Fruit fly (Drosophila melanogaster) whole organism, prepupa: ENCODE results near the gene CrebA.

Experiments used
- CG11762 ChIP-seq: fragments of 200-800 bp; sonication (Bioruptor generic); optimal IDR thresholded peaks from 3 replicates; lab custom pipeline; 2016; ENCODE audit warnings: missing biosample characterization, missing genetic modification characterization; ENCODE audit not compliant: insufficient read depth
- CG15336 ChIP-seq: fragments of 200-800 bp; sonication (Bioruptor generic); IDR thresholded peaks from 2 replicates; pipeline ENCODE4 v1.3.6; 2022; ENCODE audit warnings: missing biosample characterization, missing genetic modification characterization
- CG16779 ChIP-seq: fragments of 200-800 bp; sonication (Bioruptor generic); optimal IDR thresholded peaks from 3 replicates; lab custom pipeline; 2017; ENCODE audit warnings: missing biosample characterization, mild to moderate bottlenecking, missing genetic modification characterization
- CG3032 ChIP-seq: fragments of 200-800 bp; optimal IDR thresholded peaks from 2 replicates; lab custom pipeline; 2019; ENCODE audit warnings: missing biosample characterization, mild to moderate bottlenecking, missing genetic modification characterization, moderate library complexity
- CG32006 ChIP-seq: fragments of 200-800 bp; sonication (Bioruptor generic); optimal IDR thresholded peaks from 3 replicates; lab custom pipeline; 2017; ENCODE audit warnings: missing biosample characterization, mild to moderate bottlenecking, missing genetic modification characterization
- CG6854 ChIP-seq: fragments of 200-800 bp; sonication (Bioruptor generic); optimal IDR thresholded peaks from 2 replicates; lab custom pipeline; 2017; ENCODE audit warnings: missing biosample characterization, mild to moderate bottlenecking, missing genetic modification characterization
- Lpt ChIP-seq: fragments of 200-800 bp; sonication (Bioruptor generic); optimal IDR thresholded peaks from 3 replicates; lab custom pipeline; 2016; ENCODE audit warnings: missing biosample characterization, missing genetic modification characterization
- Met ChIP-seq: fragments of 200-800 bp; sonication (Bioruptor generic); optimal IDR thresholded peaks from 3 replicates; lab custom pipeline; 2016; ENCODE audit warnings: missing biosample characterization, missing genetic modification characterization
- Smox ChIP-seq: fragments of 200-800 bp; sonication (Bioruptor generic); optimal IDR thresholded peaks from 3 replicates; lab custom pipeline; 2016; ENCODE audit warnings: missing biosample characterization, missing genetic modification characterization
- spab ChIP-seq: fragments of 200-800 bp; sonication (Bioruptor generic); optimal IDR thresholded peaks from 2 replicates; lab custom pipeline; 2017; ENCODE audit warnings: missing biosample characterization, mild to moderate bottlenecking, missing genetic modification characterization, missing genetic modification reagents
- ss ChIP-seq, 2 experiments: fragments of 200-800 bp; sonication (Bioruptor generic); optimal IDR thresholded peaks; 2 replicates in 1 of 2; 3 replicates in 1 of 2; lab custom pipeline; 2017 to 2018; ENCODE audit warnings: mild to moderate bottlenecking in 2 of 2, missing biosample characterization in 2 of 2, missing genetic modification characterization in 2 of 2, moderate library complexity in 1 of 2
- svp ChIP-seq: fragments of 200-800 bp; sonication (Bioruptor generic); peaks from one replicate; lab custom pipeline; 2016; ENCODE audit warnings: missing biosample characterization, missing genetic modification characterization
- vri ChIP-seq: fragments of 200-800 bp; sonication (Bioruptor generic); optimal IDR thresholded peaks from 3 replicates; lab custom pipeline; 2016; ENCODE audit warnings: missing biosample characterization, mild to moderate bottlenecking, missing genetic modification characterization

DNA sequence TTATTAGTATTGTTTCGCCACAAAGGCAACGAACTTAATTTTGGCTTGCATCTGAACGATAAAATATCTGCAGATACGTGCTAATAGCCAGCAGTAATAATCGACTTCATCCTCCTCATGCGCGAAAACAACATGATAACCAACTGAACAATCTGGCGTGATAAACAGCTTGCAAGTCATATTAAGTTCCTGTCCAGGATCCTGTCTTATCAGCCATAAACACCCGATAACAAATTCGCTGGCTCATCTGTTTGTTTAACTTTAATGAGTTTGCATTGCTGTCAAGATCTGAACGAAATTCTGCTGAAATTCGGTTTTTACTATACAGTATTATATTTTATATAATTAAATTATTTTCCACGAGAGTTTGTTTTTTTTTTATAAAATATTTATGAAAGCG is 21.9 kb upstream of the CrebA start:
- no peak for TF ChIP-seq CG6854
- TF ChIP-seq vri (GFP tag; lab: Kevin White, UChicago) = no peak
- no peak for TF ChIP-seq CG15336 (GFP tag; lab: Robert Waterston, UW)
- no peak for TF ChIP-seq CG3032 (tag; lab: Kevin White, UChicago)
- no peak for TF ChIP-seq Smox (GFP tag; lab: Kevin White, UChicago)
- no peak for TF ChIP-seq svp (GFP tag; lab: Kevin White, UChicago)
- no peak for TF ChIP-seq CG11762
- TF ChIP-seq Met (GFP tag; lab: Kevin White, UChicago) = no peak
- TF ChIP-seq ss (GFP tag; optimal IDR thresholded peaks at IDR 0.05; lab: Kevin White, UChicago) = no peak
- no peak for TF ChIP-seq CG16779 (tag; lab: Kevin White, UChicago)
- no peak for TF ChIP-seq CG32006 (GFP tag; lab: Kevin White, UChicago)
- no peak for TF ChIP-seq Lpt (GFP tag; lab: Kevin White, UChicago)
- no peak for TF ChIP-seq spab (GFP tag; lab: Kevin White, UChicago)
